Fruit fly (Drosophila melanogaster): ENCODE data around the gene CG32485.

The CG32485 gene

DNA sequence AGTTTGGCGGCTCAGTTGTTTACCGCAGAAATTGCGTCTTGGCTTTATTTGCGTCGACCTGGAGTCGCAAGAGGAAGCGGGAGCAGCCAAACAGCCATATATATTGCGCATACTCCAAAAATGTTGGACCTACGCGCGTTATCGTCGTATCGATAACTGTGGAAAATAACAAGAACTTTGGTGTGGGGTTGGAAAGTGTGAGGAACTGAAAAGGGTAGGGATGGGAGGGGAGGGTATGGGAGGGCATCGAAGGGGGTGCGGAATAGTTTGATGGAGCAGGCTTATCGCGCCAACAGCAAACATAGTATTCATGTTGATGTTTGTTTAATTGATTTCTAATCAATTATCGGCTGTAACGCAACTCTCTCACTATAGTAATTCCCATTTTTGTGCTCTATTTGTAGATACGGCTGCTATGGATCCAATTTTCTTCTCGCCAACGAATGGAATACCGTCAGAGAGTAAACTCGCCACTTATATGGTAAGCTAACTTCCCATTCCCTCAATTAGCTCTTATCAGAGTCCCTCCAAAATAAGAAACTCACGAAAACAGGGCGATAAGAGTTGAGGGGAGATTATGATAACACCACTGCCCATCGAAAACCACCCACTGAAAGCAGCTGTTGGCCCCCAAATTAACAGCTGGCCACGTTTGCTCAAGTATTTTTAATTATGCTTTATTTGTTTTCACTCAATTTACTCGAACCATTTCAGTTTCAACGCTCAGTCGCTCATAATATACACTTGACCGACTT lies 33.4 kb downstream of the CG32485 start (continued):
- no peak for TF ChIP-seq tll (GFP tag; optimal IDR thresholded peaks at IDR 0.05)
- no peak for TF ChIP-seq CG14667 (GFP tag; IDR thresholded peaks at IDR 0.05)
- peak; percentile 21 for TF ChIP-seq CG7786 (GFP tag; optimal IDR thresholded peaks at IDR 0.05)
- peak; percentile 25 for TF ChIP-seq CG30431 (GFP tag; optimal IDR thresholded peaks at IDR 0.05)
- peak in 1 of 2 experiments; percentile 59 for TF ChIP-seq crp (GFP tag; optimal IDR thresholded peaks at IDR 0.05)
- peak; percentile 29 for TF ChIP-seq repo (GFP tag; optimal IDR thresholded peaks at IDR 0.05)
- peak; percentile 1 for TF ChIP-seq cato (GFP tag; optimal IDR thresholded peaks at IDR 0.05; ENCODE audit: borderline replicate concordance)
- peak; percentile 95 for TF ChIP-seq CG34376 (GFP tag; optimal IDR thresholded peaks at IDR 0.05)
- TF ChIP-seq tin (GFP tag; optimal IDR thresholded peaks at IDR 0.05) = no peak
- no peak for TF ChIP-seq ind (GFP tag; optimal IDR thresholded peaks at IDR 0.05)
- no peak for TF ChIP-seq CG15269 (tag; optimal IDR thresholded peaks at IDR 0.05)
- peak; percentile 52 for TF ChIP-seq NK7.1 (GFP tag; optimal IDR thresholded peaks at IDR 0.05)
- TF ChIP-seq Bdp1 (GFP tag; optimal IDR thresholded peaks at IDR 0.05) = peak; percentile 44
- TF ChIP-seq CG7963 (GFP tag; IDR thresholded peaks at IDR 0.05; ENCODE audit: partially characterized antibody) = no peak
- TF ChIP-seq CG2120 (GFP tag; optimal IDR thresholded peaks at IDR 0.05) = no peak
- peak; percentile 88 for TF ChIP-seq kni (GFP tag; optimal IDR thresholded peaks at IDR 0.05)
- TF ChIP-seq insv (GFP tag; optimal IDR thresholded peaks at IDR 0.05) = no peak
- no peak for TF ChIP-seq trh (GFP tag; optimal IDR thresholded peaks at IDR 0.05)
- TF ChIP-seq oc (tag; optimal IDR thresholded peaks at IDR 0.05) = no peak
- no peak for TF ChIP-seq slbo (GFP tag; IDR thresholded peaks at IDR 0.05)
- peak; percentile 51 for TF ChIP-seq CG7987 (GFP tag; optimal IDR thresholded peaks at IDR 0.05)
- peak; percentile 52; the same call in 1 of the 2 replicates for TF ChIP-seq CG17328 (GFP tag; IDR thresholded peaks at IDR 0.05)
- no peak for TF ChIP-seq tna (GFP tag; IDR thresholded peaks at IDR 0.05; ENCODE audit: partially characterized antibody)
- peak; percentile 14; the same call in 1 of the 2 replicates for TF ChIP-seq CG14014 (GFP tag; IDR thresholded peaks at IDR 0.05)
- no peak for TF ChIP-seq CG4617 (GFP tag; optimal IDR thresholded peaks at IDR 0.05; ENCODE audit: borderline replicate concordance)
- TF ChIP-seq HHEX (GFP tag; optimal IDR thresholded peaks at IDR 0.05) = peak; percentile 63
- TF ChIP-seq chn (GFP tag; optimal IDR thresholded peaks at IDR 0.05) = no peak
- TF ChIP-seq CG17612 (GFP tag; IDR thresholded peaks at IDR 0.05) = 0 out of 2 replicates have a peak, but pooled peaks have one; percentile 31
- TF ChIP-seq Stat92E (GFP tag; optimal IDR thresholded peaks at IDR 0.05) = no peak
- no peak for TF ChIP-seq CG11560 (tag; IDR thresholded peaks at IDR 0.05)
- no peak for TF ChIP-seq CG7372 (GFP tag; IDR thresholded peaks at IDR 0.05)
- peak; percentile 45 for TF ChIP-seq CG18262 (tag; optimal IDR thresholded peaks at IDR 0.05)
- TF ChIP-seq Gsc (GFP tag; IDR thresholded peaks at IDR 0.05) = no peak
- TF ChIP-seq Doc3 (GFP tag; IDR thresholded peaks at IDR 0.05; ENCODE audit: partially characterized antibody) = no peak
- TF ChIP-seq nom (GFP tag; optimal IDR thresholded peaks at IDR 0.05) = no peak
- TF ChIP-seq Drgx (GFP tag; IDR thresholded peaks at IDR 0.05) = no peak
- peak; percentile 11 for TF ChIP-seq sqz (GFP tag; optimal IDR thresholded peaks at IDR 0.05)
- TF ChIP-seq CG10274 (GFP tag; optimal IDR thresholded peaks at IDR 0.05) = peak; percentile 41
- no peak for TF ChIP-seq CG32772 (GFP tag; IDR thresholded peaks at IDR 0.05)
- TF ChIP-seq HLHmδ (GFP tag; optimal IDR thresholded peaks at IDR 0.05) = peak; percentile 93
- peak; percentile 3 for TF ChIP-seq CG9797 (GFP tag; optimal IDR thresholded peaks at IDR 0.05)
- peak; percentile 7; the same call in 1 of the 3 replicates for TF ChIP-seq row (GFP tag; IDR thresholded peaks at IDR 0.05)
- TF ChIP-seq CG5180 (GFP tag; optimal IDR thresholded peaks at IDR 0.05) = peak; percentile 69
- TF ChIP-seq pho (GFP tag; optimal IDR thresholded peaks at IDR 0.05) = no peak
- 0 out of 2 replicates have a peak, but pooled peaks have one; percentile 17 for TF ChIP-seq CG10366 (GFP tag; IDR thresholded peaks at IDR 0.05)
- TF ChIP-seq CG8281 (tag; optimal IDR thresholded peaks at IDR 0.05) = peak; percentile 29
- TF ChIP-seq jigr1 (GFP tag; IDR thresholded peaks at IDR 0.05) = no peak
- TF ChIP-seq peb (GFP tag; IDR thresholded peaks at IDR 0.05) = no peak

All from whole organism, embryonic.